Fruit fly (Drosophila melanogaster) whole organism, embryonic: Measurements from ENCODE around the gene Ns4.

Source experiments
- Ada2b ChIP-seq: fragments of 200-800 bp; sonication (Bioruptor generic); IDR thresholded peaks from 2 replicates; pipeline ENCODE4 v1.3.6; 2022; ENCODE audit warnings: missing biosample characterization, missing genetic modification characterization
- Adf1 ChIP-seq: fragments of 200-800 bp; sonication (Bioruptor generic); IDR thresholded peaks from 2 replicates; pipeline ENCODE4 v1.3.6; 2022; ENCODE audit warnings: missing biosample characterization, missing genetic modification characterization
- Atf3 ChIP-seq: fragments of 200-800 bp; sonication (Bioruptor generic); optimal IDR thresholded peaks from 3 replicates; lab custom pipeline; 2016; ENCODE audit warnings: missing biosample characterization, missing genetic modification characterization
- Atf6 ChIP-seq: fragments of 200-800 bp; sonication (Bioruptor generic); IDR thresholded peaks from 2 replicates; pipeline ENCODE4 v1.3.6; 2022; ENCODE audit warnings: missing biosample characterization, missing genetic modification characterization
- CG11398 ChIP-seq: fragments of 200-800 bp; sonication (Bioruptor generic); optimal IDR thresholded peaks from 2 replicates; lab custom pipeline; 2016; ENCODE audit warnings: missing biosample characterization, missing genetic modification characterization
- CG12236 ChIP-seq: fragments of 200-800 bp; sonication (Bioruptor generic); optimal IDR thresholded peaks from 2 replicates; lab custom pipeline; 2016; ENCODE audit warnings: missing biosample characterization, missing genetic modification characterization
- CG12769 ChIP-seq: fragments of 200-800 bp; sonication (Bioruptor generic); optimal IDR thresholded peaks from 2 replicates; lab custom pipeline; 2019; ENCODE audit warnings: missing biosample characterization, mild to moderate bottlenecking, missing genetic modification characterization, moderate library complexity
- CG13775 ChIP-seq: fragments of 200-800 bp; sonication (Bioruptor generic); optimal IDR thresholded peaks from 3 replicates; lab custom pipeline; 2017; ENCODE audit warnings: missing biosample characterization, mild to moderate bottlenecking, missing genetic modification characterization
- CG15073 ChIP-seq: fragments of 200-800 bp; sonication (Bioruptor generic); optimal IDR thresholded peaks from 2 replicates; lab custom pipeline; 2016; ENCODE audit warnings: missing biosample characterization, missing genetic modification characterization
- CG1603 ChIP-seq: fragments of 200-800 bp; sonication (Bioruptor generic); optimal IDR thresholded peaks from 2 replicates; lab custom pipeline; 2019; ENCODE audit warnings: missing biosample characterization, mild to moderate bottlenecking, missing genetic modification characterization, moderate library complexity
- CG16779 ChIP-seq: fragments of 200-800 bp; sonication (Bioruptor generic); IDR thresholded peaks from 2 replicates; pipeline ENCODE4 v1.3.6; 2022; ENCODE audit warnings: missing biosample characterization, missing genetic modification characterization
- CG17328 ChIP-seq: fragments of 200-800 bp; sonication (Bioruptor generic); IDR thresholded peaks from 2 replicates; pipeline ENCODE4 v1.3.6; 2022; ENCODE audit warnings: missing biosample characterization, missing genetic modification characterization
- CG17829 ChIP-seq: fragments of 200-800 bp; optimal IDR thresholded peaks from 2 replicates; lab custom pipeline; 2019; ENCODE audit warnings: missing biosample characterization, mild to moderate bottlenecking, missing genetic modification characterization, moderate library complexity
- CG17912 ChIP-seq: fragments of 200-800 bp; sonication (Bioruptor generic); optimal IDR thresholded peaks from 2 replicates; lab custom pipeline; 2018; ENCODE audit warnings: missing biosample characterization, mild to moderate bottlenecking, missing genetic modification characterization
- CG32772 ChIP-seq: fragments of 200-800 bp; sonication (Bioruptor generic); IDR thresholded peaks from 2 replicates; pipeline ENCODE4 v1.3.6; 2022; ENCODE audit warnings: missing biosample characterization, missing genetic modification characterization
- CG34376 ChIP-seq: fragments of 200-800 bp; sonication (Bioruptor generic); optimal IDR thresholded peaks from 2 replicates; lab custom pipeline; 2018; ENCODE audit warnings: missing biosample characterization, mild to moderate bottlenecking, missing genetic modification characterization
- CG34422 ChIP-seq: fragments of 200-800 bp; sonication (Bioruptor generic); IDR thresholded peaks from 3 replicates; pipeline ENCODE4 v1.3.6; 2022; ENCODE audit warnings: missing biosample characterization, missing genetic modification characterization
- CG4404 ChIP-seq: fragments of 200-800 bp; sonication (Bioruptor generic); IDR thresholded peaks from 2 replicates; pipeline ENCODE4 v1.3.6; 2022; ENCODE audit warnings: missing biosample characterization, missing genetic modification characterization
- CG4617 ChIP-seq: fragments of 200-800 bp; sonication (Bioruptor generic); optimal IDR thresholded peaks from 3 replicates; lab custom pipeline; 2016; ENCODE audit warnings: missing biosample characterization, missing genetic modification characterization, borderline replicate concordance
- CG6765 ChIP-seq: fragments of 200-800 bp; sonication (Bioruptor generic); optimal IDR thresholded peaks from 3 replicates; lab custom pipeline; 2017; ENCODE audit warnings: missing biosample characterization, mild to moderate bottlenecking, missing genetic modification characterization
- CG8388 ChIP-seq: fragments of 200-800 bp; sonication (Bioruptor generic); optimal IDR thresholded peaks from 2 replicates; lab custom pipeline; 2019; ENCODE audit warnings: missing biosample characterization, mild to moderate bottlenecking, missing genetic modification characterization, moderate library complexity
- CG9932 ChIP-seq: fragments of 200-800 bp; sonication (Bioruptor generic); IDR thresholded peaks from 2 replicates; pipeline ENCODE4 v1.3.6; 2022; ENCODE audit warnings: missing biosample characterization, missing genetic modification characterization
- Chrac-16 ChIP-seq: fragments of 200-800 bp; sonication (Bioruptor generic); optimal IDR thresholded peaks from 3 replicates; lab custom pipeline; 2016; ENCODE audit warnings: missing biosample characterization, missing genetic modification characterization
- Drgx ChIP-seq: fragments of 200-800 bp; sonication (Bioruptor generic); IDR thresholded peaks from 2 replicates; pipeline ENCODE4 v1.3.6; 2022; ENCODE audit warnings: missing biosample characterization, missing genetic modification characterization
- Fer1 ChIP-seq: fragments of 200-800 bp; sonication (Bioruptor generic); optimal IDR thresholded peaks from 2 replicates; lab custom pipeline; 2017; ENCODE audit warnings: missing biosample characterization, mild to moderate bottlenecking, missing genetic modification characterization
- Fer2 ChIP-seq: fragments of 200-800 bp; sonication (Bioruptor generic); optimal IDR thresholded peaks from 2 replicates; lab custom pipeline; 2018; ENCODE audit warnings: missing biosample characterization, mild to moderate bottlenecking, missing genetic modification characterization, moderate library complexity
- H2.0 ChIP-seq: fragments of 200-800 bp; sonication (Bioruptor generic); IDR thresholded peaks from 2 replicates; pipeline ENCODE4 v1.3.6; 2022; ENCODE audit warnings: missing biosample characterization, missing genetic modification characterization
- Lim3 ChIP-seq: fragments of 200-800 bp; sonication (Bioruptor generic); IDR thresholded peaks from 2 replicates; pipeline ENCODE4 v1.3.6; 2022; ENCODE audit warnings: missing biosample characterization, missing genetic modification characterization
- MESR4 ChIP-seq: fragments of 200-800 bp; sonication (Bioruptor generic); optimal IDR thresholded peaks from 2 replicates; lab custom pipeline; 2018; ENCODE audit warnings: missing biosample characterization, mild to moderate bottlenecking, missing genetic modification characterization, moderate library complexity
- Med ChIP-seq: fragments of 200-800 bp; sonication (Bioruptor generic); peaks from one replicate; lab custom pipeline; 2016; ENCODE audit warnings: missing biosample characterization, missing genetic modification characterization, mild to moderate bottlenecking, inconsistent platforms, moderate library complexity
- Oaz ChIP-seq: fragments of 200-800 bp; sonication (Bioruptor generic); IDR thresholded peaks from 2 replicates; pipeline ENCODE4 v1.3.6; 2022; ENCODE audit warnings: missing biosample characterization, missing genetic modification characterization
- al ChIP-seq: fragments of 200-800 bp; sonication (Bioruptor generic); IDR thresholded peaks from 2 replicates; pipeline ENCODE4 v1.3.6; 2022; ENCODE audit warnings: missing biosample characterization, missing genetic modification characterization
- bbx ChIP-seq: fragments of 200-800 bp; sonication (Bioruptor generic); IDR thresholded peaks from 2 replicates; pipeline ENCODE4 v1.3.6; 2022; ENCODE audit warnings: missing biosample characterization, missing genetic modification characterization; ENCODE audit not compliant: partially characterized antibody
- cato ChIP-seq: fragments of 200-800 bp; sonication (Bioruptor generic); optimal IDR thresholded peaks from 2 replicates; lab custom pipeline; 2016; ENCODE audit warnings: missing biosample characterization, missing genetic modification characterization, borderline replicate concordance
- crp ChIP-seq, 2 experiments: fragments of 200-800 bp; sonication (Bioruptor generic); optimal IDR thresholded peaks; 2 replicates in 1 of 2; 3 replicates in 1 of 2; lab custom pipeline; 2017; ENCODE audit warnings: missing biosample characterization in 2 of 2, missing genetic modification characterization in 2 of 2, mild to moderate bottlenecking in 1 of 2, moderate library complexity in 1 of 2
- exex ChIP-seq: fragments of 200-800 bp; sonication (Bioruptor generic); optimal IDR thresholded peaks from 4 replicates; lab custom pipeline; 2018; ENCODE audit warnings: missing biosample characterization, mild to moderate bottlenecking, missing genetic modification characterization, moderate library complexity
- ftz-f1 ChIP-seq: fragments of 200-800 bp; sonication (Bioruptor generic); optimal IDR thresholded peaks from 2 replicates; lab custom pipeline; 2016; ENCODE audit warnings: missing biosample characterization, missing genetic modification characterization
- her ChIP-seq: fragments of 200-800 bp; sonication (Bioruptor generic); optimal IDR thresholded peaks from 2 replicates; lab custom pipeline; 2016; ENCODE audit warnings: missing biosample characterization, missing genetic modification characterization
- jigr1 ChIP-seq: fragments of 200-800 bp; sonication (Bioruptor generic); IDR thresholded peaks from 3 replicates; pipeline ENCODE4 v1.3.6; 2022; ENCODE audit warnings: missing biosample characterization, missing genetic modification characterization
- kah ChIP-seq: fragments of 200-800 bp; sonication (Bioruptor generic); optimal IDR thresholded peaks from 2 replicates; lab custom pipeline; 2018; ENCODE audit warnings: missing biosample characterization, mild to moderate bottlenecking, missing genetic modification characterization
- knrl ChIP-seq: fragments of 200-800 bp; sonication (Bioruptor generic); IDR thresholded peaks from 3 replicates; pipeline ENCODE4 v1.3.6; 2022; ENCODE audit warnings: missing biosample characterization, missing genetic modification characterization; ENCODE audit not compliant: partially characterized antibody
- mirr ChIP-seq: fragments of 200-800 bp; sonication (Bioruptor generic); optimal IDR thresholded peaks from 3 replicates; lab custom pipeline; 2018; ENCODE audit warnings: missing biosample characterization, mild to moderate bottlenecking, missing genetic modification characterization
- nau ChIP-seq: fragments of 200-800 bp; sonication (Bioruptor generic); optimal IDR thresholded peaks from 3 replicates; lab custom pipeline; 2017; ENCODE audit warnings: missing biosample characterization, mild to moderate bottlenecking, missing genetic modification characterization, missing genetic modification reagents
- nmo ChIP-seq: fragments of 200-800 bp; sonication (Bioruptor generic); optimal IDR thresholded peaks from 2 replicates; lab custom pipeline; 2018; ENCODE audit warnings: missing biosample characterization, mild to moderate bottlenecking, missing genetic modification characterization, moderate library complexity
- p53 ChIP-seq: fragments of 200-800 bp; sonication (Bioruptor generic); optimal IDR thresholded peaks from 2 replicates; lab custom pipeline; 2016; ENCODE audit warnings: missing biosample characterization, missing genetic modification characterization
- pfk ChIP-seq: fragments of 200-800 bp; sonication (Bioruptor generic); optimal IDR thresholded peaks from 2 replicates; lab custom pipeline; 2018; ENCODE audit warnings: missing biosample characterization, mild to moderate bottlenecking, missing genetic modification characterization, moderate library complexity
- pnt ChIP-seq: fragments of 200-800 bp; sonication (Bioruptor generic); optimal IDR thresholded peaks from 3 replicates; lab custom pipeline; 2016; ENCODE audit warnings: missing biosample characterization, missing genetic modification characterization
- pros ChIP-seq: fragments of 200-800 bp; sonication (Bioruptor generic); optimal IDR thresholded peaks from 3 replicates; lab custom pipeline; 2019; ENCODE audit warnings: missing biosample characterization, mild to moderate bottlenecking, missing genetic modification characterization, moderate library complexity
- psq ChIP-seq: fragments of 200-800 bp; sonication (Bioruptor generic); optimal IDR thresholded peaks from 2 replicates; lab custom pipeline; 2017; ENCODE audit warnings: missing biosample characterization, missing genetic modification characterization
- shn ChIP-seq: fragments of 200-800 bp; sonication (Bioruptor generic); optimal IDR thresholded peaks from 3 replicates; lab custom pipeline; 2016; ENCODE audit warnings: missing biosample characterization, missing genetic modification characterization
- sug ChIP-seq: fragments of 200-800 bp; optimal IDR thresholded peaks from 2 replicates; lab custom pipeline; 2019; ENCODE audit warnings: missing biosample characterization, mild to moderate bottlenecking, missing genetic modification characterization, moderate library complexity
- tin ChIP-seq: fragments of 200-800 bp; sonication (Bioruptor generic); optimal IDR thresholded peaks from 3 replicates; lab custom pipeline; 2016; ENCODE audit warnings: missing biosample characterization, missing genetic modification characterization

Gene Ns4

DNA sequence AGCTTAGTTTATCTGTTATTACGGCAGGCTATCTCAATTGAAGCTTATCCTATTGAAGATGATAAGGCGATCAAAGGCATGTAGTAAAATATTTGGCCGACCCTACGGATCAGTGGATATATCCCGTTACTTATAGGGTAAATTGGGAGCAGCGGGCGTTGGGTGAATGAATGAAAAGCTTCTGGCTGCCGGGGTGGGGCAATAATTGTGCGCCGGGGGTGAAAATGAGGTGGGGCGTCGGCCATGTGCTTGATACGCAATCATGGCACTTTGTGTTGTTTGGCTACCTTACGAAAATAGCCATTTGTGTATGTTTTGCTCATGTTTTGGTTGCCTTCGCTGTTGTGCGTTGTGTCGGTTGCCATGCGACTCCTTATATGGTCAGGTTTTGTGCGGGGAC is 49.5 kb downstream of the Ns4 start (continued):
- TF ChIP-seq Adf1 (no peak), Drgx (GFP tag; lab: Robert Waterston, UW) (no peak), ftz-f1 (GFP tag; lab: Kevin White, UChicago) (no peak), Ada2b (GFP tag; lab: Robert Waterston, UW) (no peak), MESR4 (GFP tag; lab: Kevin White, UChicago) (no peak), CG15073 (GFP tag; lab: Kevin White, UChicago) (no peak), CG1603 (tag; lab: Kevin White, UChicago) (no peak), CG16779 (0 out of 2 replicates have a peak, but pooled peaks have one; percentile 50), jigr1 (GFP tag; lab: Robert Waterston, UW) (no peak), mirr (GFP tag; lab: Kevin White, UChicago) (peak; percentile 13), Med (GFP tag; lab: Kevin White, UChicago) (peak; percentile 53), CG11398 (GFP tag; lab: Kevin White, UChicago) (no peak), Fer2 (no peak), CG34422 (GFP tag; lab: Robert Waterston, UW) (no peak), Lim3 (GFP tag; lab: Robert Waterston, UW) (no peak), cato (GFP tag; lab: Kevin White, UChicago) (no peak), crp (GFP tag; optimal IDR thresholded peaks at IDR 0.05; lab: Kevin White, UChicago) (no peak), exex (peak; percentile 51), Oaz (GFP tag; lab: Robert Waterston, UW) (no peak), sug (tag; lab: Kevin White, UChicago) (peak; percentile 68), CG34376 (peak; percentile 5), CG17912 (no peak), tin (no peak), CG4617 (GFP tag; lab: Kevin White, UChicago) (no peak), pfk (GFP tag; lab: Kevin White, UChicago) (no peak), shn (GFP tag; lab: Kevin White, UChicago) (no peak), CG32772 (GFP tag; lab: Robert Waterston, UW) (no peak), CG8388 (GFP tag; lab: Kevin White, UChicago) (no peak), nau (GFP tag; lab: Kevin White, UChicago) (no peak), H2.0 (GFP tag; lab: Robert Waterston, UW) (no peak), CG4404 (GFP tag; lab: Robert Waterston, UW) (no peak), CG17829 (tag; lab: Kevin White, UChicago) (no peak), psq (no peak), CG9932 (no peak), Chrac-16 (GFP tag; lab: Kevin White, UChicago) (no peak), CG13775 (GFP tag; lab: Kevin White, UChicago) (no peak), pros (GFP tag; lab: Kevin White, UChicago) (no peak), bbx (GFP tag; lab: Robert Waterston, UW) (no peak), nmo (GFP tag; lab: Kevin White, UChicago) (no peak), CG17328 (GFP tag; lab: Robert Waterston, UW) (no peak), al (GFP tag; lab: Robert Waterston, UW) (no peak), pnt (GFP tag; lab: Kevin White, UChicago) (no peak), Atf6 (GFP tag; lab: Robert Waterston, UW) (no peak), CG12236 (no peak), CG6765 (no peak), knrl (GFP tag; lab: Robert Waterston, UW) (no peak), her (GFP tag; lab: Kevin White, UChicago) (no peak), p53 (no peak), kah (no peak), CG12769 (peak; percentile 16), Atf3 (no peak), Fer1 (GFP tag; lab: Kevin White, UChicago) (no peak)
